Worm (Caenorhabditis elegans): ENCODE data around the gene ges-1.

DNA sequence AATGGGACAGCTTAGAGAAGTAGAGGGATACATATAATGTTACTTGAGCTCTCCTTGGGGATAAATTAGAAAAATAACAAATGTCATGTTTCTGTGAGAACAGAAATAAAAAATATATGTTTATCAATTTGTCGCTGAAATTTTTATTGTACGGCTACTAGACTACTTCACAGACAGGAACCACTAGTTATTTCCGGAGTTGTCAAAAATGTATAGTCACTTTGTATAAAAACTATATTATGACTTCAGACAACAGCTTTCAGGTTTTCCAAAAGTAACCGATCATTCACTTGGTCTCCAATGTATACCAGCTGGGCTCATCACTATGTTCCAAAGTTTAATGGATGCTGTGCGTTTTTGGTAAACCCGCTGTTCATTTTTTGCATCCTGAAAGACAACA lies 19.4 kb upstream of the ges-1 start, which contains the start of gene srj-23:
- TF ChIP-seq dao-5 (tag; optimal IDR thresholded peaks at IDR 0.05), result no peak
- no peak for TF ChIP-seq W03F9.2 (tag; optimal IDR thresholded peaks at IDR 0.05)

Data from whole organism, L4/young adult.